Worm (Caenorhabditis elegans) whole organism, midembryonic: ENCODE measurements around the gene F42A9.7.

Experiments used
- ref-1 ChIP-seq: fragments of 200-800 bp; sonication (Bioruptor generic); conservative IDR thresholded peaks from 2 replicates; pipeline ENCODE4 v1.3.6; 2022; ENCODE audit warnings: missing genetic modification reagents, missing genetic modification characterization, missing compliant biosample characterization
- ztf-23 ChIP-seq: fragments of 200-800 bp; sonication (Bioruptor generic); IDR thresholded peaks from 2 replicates; pipeline ENCODE4 v1.3.6; 2022; ENCODE audit warnings: missing genetic modification reagents, missing genetic modification characterization, missing compliant biosample characterization
- ztf-29 ChIP-seq: fragments of 200-800 bp; sonication (Bioruptor generic); IDR thresholded peaks from 2 replicates; pipeline ENCODE4 v1.3.6; 2022; ENCODE audit warnings: missing genetic modification reagents, missing genetic modification characterization, missing compliant biosample characterization

ce11 chrIV:8602877-8603276 is 14.1 kb downstream of the F42A9.7 start, which contains the start of gene Y59H11AR.10:
- TF ChIP-seq ref-1 (GFP tag; lab: Robert Waterston, UW): no peak
- no peak for TF ChIP-seq ztf-29 (GFP tag; lab: Robert Waterston, UW)
- no peak for TF ChIP-seq ztf-23 (GFP tag; lab: Robert Waterston, UW)
